Worm (Caenorhabditis elegans): ENCODE measurements around the gene F13H8.12.

Gene F13H8.12

ce11 chrII:6241758-6242157 lies 20.6 kb upstream of the F13H8.12 start, which contains the start of gene T24H7.8:
Gene T24H7.8, plus strand, starts transcription at chrII:6242058.
- TF ChIP-seq ztf-29 (GFP tag; IDR thresholded peaks at IDR 0.05), result no peak

- TF ChIP-seq flt-1 (GFP tag; IDR thresholded peaks at IDR 0.05), result no peak
- TF ChIP-seq ref-1 (GFP tag; conservative IDR thresholded peaks at IDR 0.05), result no peak
- no peak for TF ChIP-seq tab-1 (GFP tag; IDR thresholded peaks at IDR 0.05)
- TF ChIP-seq klf-2 (GFP tag; conservative IDR thresholded peaks at IDR 0.05), result no peak
- TF ChIP-seq ztf-23 (GFP tag; IDR thresholded peaks at IDR 0.05), result no peak
- no peak for TF ChIP-seq med-1 (GFP tag; optimal IDR thresholded peaks at IDR 0.05; ENCODE audit: insufficient read depth)
- no peak for TF ChIP-seq cog-1 (tag; optimal IDR thresholded peaks at IDR 0.05)
Measured at ce11 chrII:6244171-6244570, 18.2 kb upstream of the F13H8.12 start, which contains the start of gene tat-4. Gene tat-4, minus strand, starts transcription at chrII:6244287.

DNA sequence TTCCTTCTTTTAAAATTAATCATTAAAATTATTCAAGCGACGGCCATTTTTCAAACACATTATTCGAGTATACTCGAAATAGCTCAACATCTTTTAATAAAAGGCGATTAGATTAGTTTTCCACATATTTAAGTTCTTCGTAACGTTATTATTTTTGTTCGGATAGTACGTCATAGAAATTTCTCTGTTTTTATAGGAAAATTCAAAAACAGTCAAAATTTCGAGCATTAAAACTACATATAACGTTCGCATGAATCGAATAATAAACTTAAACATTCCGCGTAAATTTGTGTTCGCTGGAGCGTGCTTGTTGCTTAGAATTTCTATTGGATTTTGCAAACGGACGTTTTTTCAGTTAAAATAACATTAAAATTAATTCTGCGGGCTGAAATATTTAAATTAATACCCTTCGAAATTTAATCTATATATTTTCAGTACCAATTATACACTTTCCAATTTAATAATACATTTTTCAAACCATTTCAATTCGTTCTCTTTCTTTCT lies 17.1 kb upstream of the F13H8.12 start, which contains the start of gene blos-4:
Gene blos-4 (plus strand): TSS at position 51 of the 504 bp plus-strand sequence.
- TF ChIP-seq tab-1 (GFP tag; IDR thresholded peaks at IDR 0.05) (no peak), med-1 (GFP tag; optimal IDR thresholded peaks at IDR 0.05; ENCODE audit: insufficient read depth) (no peak), klf-2 (GFP tag; conservative IDR thresholded peaks at IDR 0.05) (no peak)

ce11 chrII:6246054-6246453 lies 16.3 kb upstream of the F13H8.12 start, which contains the start of gene lelo-1:
Gene lelo-1, plus strand, starts transcription at chrII:6246354.
- TF ChIP-seq ztf-23 (GFP tag; IDR thresholded peaks at IDR 0.05) (no peak), cog-1 (tag; optimal IDR thresholded peaks at IDR 0.05) (no peak), med-1 (GFP tag; optimal IDR thresholded peaks at IDR 0.05; ENCODE audit: insufficient read depth) (no peak), tab-1 (GFP tag; IDR thresholded peaks at IDR 0.05) (no peak), klf-2 (GFP tag; conservative IDR thresholded peaks at IDR 0.05) (no peak), T22C8.4 (GFP tag; IDR thresholded peaks at IDR 0.05) (no peak), ref-1 (GFP tag; conservative IDR thresholded peaks at IDR 0.05) (no peak), ztf-29 (GFP tag; IDR thresholded peaks at IDR 0.05) (no peak), flt-1 (GFP tag; IDR thresholded peaks at IDR 0.05) (no peak)

ce11 chrII:6247011-6247410 lies 15.3 kb upstream of the F13H8.12 start, which contains the start of gene T24H7.2:
Gene T24H7.2, plus strand, starts transcription at chrII:6247311.
- TF ChIP-seq tab-1 (GFP tag; IDR thresholded peaks at IDR 0.05) (no peak), cog-1 (tag; optimal IDR thresholded peaks at IDR 0.05) (no peak), klf-2 (GFP tag; conservative IDR thresholded peaks at IDR 0.05) (no peak), T22C8.4 (GFP tag; IDR thresholded peaks at IDR 0.05) (no peak), ref-1 (GFP tag; conservative IDR thresholded peaks at IDR 0.05) (no peak), med-1 (GFP tag; optimal IDR thresholded peaks at IDR 0.05; ENCODE audit: insufficient read depth) (no peak), ztf-29 (GFP tag; IDR thresholded peaks at IDR 0.05) (no peak), ztf-23 (GFP tag; IDR thresholded peaks at IDR 0.05) (no peak), flt-1 (GFP tag; IDR thresholded peaks at IDR 0.05) (no peak)

DNA sequence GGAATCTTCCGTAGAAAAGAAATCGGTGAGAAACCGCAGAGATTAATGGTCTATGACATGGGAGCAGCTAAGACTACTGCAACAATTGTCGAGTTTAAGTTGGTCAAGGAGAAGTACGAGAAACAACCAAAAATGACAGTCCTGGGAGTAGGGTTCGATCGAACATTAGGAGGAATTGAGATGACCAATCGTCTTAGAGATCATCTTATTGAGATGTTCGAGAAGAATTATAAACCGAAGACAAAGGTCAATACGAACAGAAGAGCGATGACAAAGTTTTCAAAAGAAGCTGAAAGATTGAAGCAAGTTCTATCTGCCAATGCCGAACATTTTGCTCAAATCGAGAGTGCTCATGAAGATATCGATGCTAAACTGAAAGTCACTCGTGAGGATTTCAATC lies 14.3 kb upstream of the F13H8.12 start:
- TF ChIP-seq med-1 (GFP tag; optimal IDR thresholded peaks at IDR 0.05; ENCODE audit: insufficient read depth) (no peak), flt-1 (GFP tag; IDR thresholded peaks at IDR 0.05) (no peak), ztf-29 (GFP tag; IDR thresholded peaks at IDR 0.05) (no peak), cog-1 (tag; optimal IDR thresholded peaks at IDR 0.05) (no peak), T22C8.4 (GFP tag; IDR thresholded peaks at IDR 0.05) (no peak), klf-2 (GFP tag; conservative IDR thresholded peaks at IDR 0.05) (no peak), tab-1 (GFP tag; IDR thresholded peaks at IDR 0.05) (no peak), ztf-23 (GFP tag; IDR thresholded peaks at IDR 0.05) (no peak), ref-1 (GFP tag; conservative IDR thresholded peaks at IDR 0.05) (no peak)

ce11 chrII:6248503-6248902 lies 13.8 kb upstream of the F13H8.12 start:
- TF ChIP-seq tab-1 (GFP tag; IDR thresholded peaks at IDR 0.05), result peak; percentile 91
- no peak; the same call in 1 of the 2 replicates for TF ChIP-seq T22C8.4 (GFP tag; IDR thresholded peaks at IDR 0.05)
- TF ChIP-seq klf-2 (GFP tag; conservative IDR thresholded peaks at IDR 0.05), result peak; percentile 71
- TF ChIP-seq ztf-29 (GFP tag; IDR thresholded peaks at IDR 0.05), result peak; percentile 66
- TF ChIP-seq ref-1 (GFP tag; conservative IDR thresholded peaks at IDR 0.05), result peak; percentile 83
- peak; percentile 92 for TF ChIP-seq flt-1 (GFP tag; IDR thresholded peaks at IDR 0.05)
- peak; percentile 90 for TF ChIP-seq ztf-23 (GFP tag; IDR thresholded peaks at IDR 0.05)
- peak; percentile 20 for TF ChIP-seq med-1 (GFP tag; optimal IDR thresholded peaks at IDR 0.05; ENCODE audit: insufficient read depth)
- peak; percentile 43 for TF ChIP-seq cog-1 (tag; optimal IDR thresholded peaks at IDR 0.05)

ce11 chrII:6250782-6251461 lies 11.4 kb upstream of the F13H8.12 start, which contains the start of gene phb-2:
Gene phb-2, plus strand, starts transcription at chrII:6251411.
- TF ChIP-seq klf-2 (GFP tag; conservative IDR thresholded peaks at IDR 0.05) (no peak), ztf-23 (GFP tag; IDR thresholded peaks at IDR 0.05) (no peak), ref-1 (GFP tag; conservative IDR thresholded peaks at IDR 0.05) (no peak), flt-1 (GFP tag; IDR thresholded peaks at IDR 0.05) (0 out of 2 replicates have a peak, but pooled peaks have one; percentile 51), cog-1 (tag; optimal IDR thresholded peaks at IDR 0.05) (no peak), T22C8.4 (GFP tag; IDR thresholded peaks at IDR 0.05) (no peak), med-1 (GFP tag; optimal IDR thresholded peaks at IDR 0.05; ENCODE audit: insufficient read depth) (no peak)

DNA sequence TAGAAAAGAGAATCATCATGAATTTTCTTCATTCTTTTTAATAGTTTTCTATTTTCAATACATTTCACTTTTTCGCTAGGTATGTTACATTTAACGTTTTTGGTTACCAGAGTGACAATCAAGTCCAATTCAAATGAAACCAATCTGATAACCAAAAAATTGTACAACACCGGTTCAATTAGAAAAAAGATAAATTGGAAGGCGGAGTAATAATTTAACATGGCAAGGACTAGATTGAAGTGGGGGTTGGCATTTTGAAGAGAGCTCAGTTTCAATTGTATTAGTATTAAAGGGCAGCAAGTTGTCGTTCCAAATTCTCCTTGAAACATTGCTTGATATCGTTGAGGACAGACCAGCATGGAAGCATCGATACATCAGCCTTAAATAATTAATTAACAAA lies 9.6 kb upstream of the F13H8.12 start:
- no peak for TF ChIP-seq flt-1 (GFP tag; IDR thresholded peaks at IDR 0.05)
- TF ChIP-seq T22C8.4 (GFP tag; IDR thresholded peaks at IDR 0.05), result no peak
- TF ChIP-seq med-1 (GFP tag; optimal IDR thresholded peaks at IDR 0.05; ENCODE audit: insufficient read depth), result no peak
- TF ChIP-seq cog-1 (tag; optimal IDR thresholded peaks at IDR 0.05), result no peak
- TF ChIP-seq ztf-29 (GFP tag; IDR thresholded peaks at IDR 0.05), result no peak
- no peak for TF ChIP-seq klf-2 (GFP tag; conservative IDR thresholded peaks at IDR 0.05)
- TF ChIP-seq ztf-23 (GFP tag; IDR thresholded peaks at IDR 0.05), result no peak
- no peak for TF ChIP-seq ref-1 (GFP tag; conservative IDR thresholded peaks at IDR 0.05)
- TF ChIP-seq tab-1 (GFP tag; IDR thresholded peaks at IDR 0.05), result no peak

ce11 chrII:6256024-6256423 lies 6.3 kb upstream of the F13H8.12 start, which contains the start of gene F13H8.5:
Gene F13H8.5, minus strand, starts transcription at chrII:6256124.
- TF ChIP-seq klf-2 (GFP tag; conservative IDR thresholded peaks at IDR 0.05), result no peak
- no peak for TF ChIP-seq cog-1 (tag; optimal IDR thresholded peaks at IDR 0.05)
- TF ChIP-seq ref-1 (GFP tag; conservative IDR thresholded peaks at IDR 0.05), result no peak
- no peak for TF ChIP-seq ztf-23 (GFP tag; IDR thresholded peaks at IDR 0.05)
- no peak for TF ChIP-seq ztf-29 (GFP tag; IDR thresholded peaks at IDR 0.05)
- no peak for TF ChIP-seq tab-1 (GFP tag; IDR thresholded peaks at IDR 0.05)
- TF ChIP-seq flt-1 (GFP tag; IDR thresholded peaks at IDR 0.05), result no peak
- no peak for TF ChIP-seq T22C8.4 (GFP tag; IDR thresholded peaks at IDR 0.05)
